Worm (Caenorhabditis elegans) whole organism, L3 larva: ENCODE data around the gene srz-83.

ENCODE experiments used
- R02D3.7 ChIP-seq: fragments of 150-350 bp; optimal IDR thresholded peaks from 2 replicates; lab custom pipeline; 2014; ENCODE audit warnings: missing biosample characterization, missing genetic modification characterization
- aly-2 ChIP-seq: fragments of 150-350 bp; optimal IDR thresholded peaks from 2 replicates; lab custom pipeline; 2014; ENCODE audit warnings: missing biosample characterization, missing genetic modification characterization
- ama-1 ChIP-seq: fragments of 150-350 bp; optimal IDR thresholded peaks from 2 replicates; lab custom pipeline; 2018
- ceh-16 ChIP-seq: sonication (generic microtip); optimal IDR thresholded peaks from 2 replicates; lab custom pipeline; 2017; ENCODE audit warnings: missing biosample characterization, missing genetic modification characterization
- ceh-28 ChIP-seq: fragments of 150-350 bp; optimal IDR thresholded peaks from 2 replicates; lab custom pipeline; 2014; ENCODE audit warnings: missing biosample characterization, missing genetic modification reagents, missing genetic modification characterization
- ceh-82 ChIP-seq: fragments of 150-350 bp; optimal IDR thresholded peaks from 2 replicates; lab custom pipeline; 2014; ENCODE audit warnings: missing biosample characterization, missing genetic modification characterization
- ceh-9 ChIP-seq: sonication (generic microtip); optimal IDR thresholded peaks from 2 replicates; lab custom pipeline; 2018; ENCODE audit warnings: missing biosample characterization, missing genetic modification characterization
- daf-12 ChIP-seq: fragments of 150-350 bp; optimal IDR thresholded peaks from 2 replicates; lab custom pipeline; 2014; ENCODE audit warnings: missing biosample characterization, missing genetic modification reagents, missing genetic modification characterization
- egl-5 ChIP-seq: fragments of 150-350 bp; optimal IDR thresholded peaks from 2 replicates; lab custom pipeline; 2017; ENCODE audit warnings: missing biosample characterization, missing genetic modification reagents, missing genetic modification characterization, inconsistent platforms
- elt-2 ChIP-seq: sonication (generic microtip); optimal IDR thresholded peaks from 2 replicates; lab custom pipeline; 2016; ENCODE audit warnings: missing genetic modification reagents, mild to moderate bottlenecking, missing genetic modification characterization, missing compliant biosample characterization
- eor-1 ChIP-seq, 2 experiments: fragments of 150-350 bp; optimal IDR thresholded peaks; 2 replicates each; lab custom pipeline; 2014 to 2018; ENCODE audit warnings: missing biosample characterization in 2 of 2, missing genetic modification characterization in 2 of 2
- fkh-10 ChIP-seq: sonication (generic microtip); optimal IDR thresholded peaks from 2 replicates; lab custom pipeline; 2017; ENCODE audit warnings: missing biosample characterization, missing genetic modification reagents, missing genetic modification characterization
- fkh-2 ChIP-seq: fragments of 150-350 bp; optimal IDR thresholded peaks from 2 replicates; lab custom pipeline; 2014; ENCODE audit warnings: missing biosample characterization, missing genetic modification reagents, missing genetic modification characterization
- fos-1 ChIP-seq: fragments of 150-350 bp; optimal IDR thresholded peaks from 2 replicates; lab custom pipeline; 2014; ENCODE audit warnings: missing biosample characterization, missing genetic modification characterization
- hmg-11 ChIP-seq: sonication (generic microtip); optimal IDR thresholded peaks from 2 replicates; lab custom pipeline; 2016; ENCODE audit warnings: missing genetic modification characterization, missing compliant biosample characterization
- jun-1 ChIP-seq: fragments of 150-350 bp; optimal IDR thresholded peaks from 2 replicates; lab custom pipeline; 2014; ENCODE audit warnings: missing biosample characterization, missing genetic modification reagents, missing genetic modification characterization
- lin-39 ChIP-seq: fragments of 150-350 bp; optimal IDR thresholded peaks from 2 replicates; lab custom pipeline; 2018; ENCODE audit warnings: missing biosample characterization, missing genetic modification reagents, missing genetic modification characterization
- lsy-12 ChIP-seq: sonication (generic microtip); optimal IDR thresholded peaks from 2 replicates; lab custom pipeline; 2016; ENCODE audit warnings: mild to moderate bottlenecking, missing genetic modification characterization, missing compliant biosample characterization
- nhr-12 ChIP-seq: fragments of 150-350 bp; optimal IDR thresholded peaks from 2 replicates; lab custom pipeline; 2014; ENCODE audit warnings: missing biosample characterization, missing genetic modification characterization
- nhr-237 ChIP-seq: fragments of 150-350 bp; optimal IDR thresholded peaks from 2 replicates; lab custom pipeline; 2014; ENCODE audit warnings: missing biosample characterization, missing genetic modification characterization
- nhr-25 ChIP-seq: sonication (generic microtip); optimal IDR thresholded peaks from 2 replicates; lab custom pipeline; 2017; ENCODE audit warnings: missing biosample characterization, missing genetic modification characterization
- nhr-43 ChIP-seq: sonication (generic microtip); optimal IDR thresholded peaks from 2 replicates; lab custom pipeline; 2016; ENCODE audit warnings: mild to moderate bottlenecking, missing genetic modification characterization, missing compliant biosample characterization; ENCODE audit not compliant: poor library complexity, severe bottlenecking
- nhr-67 ChIP-seq: fragments of 150-350 bp; optimal IDR thresholded peaks from 2 replicates; lab custom pipeline; 2014; ENCODE audit warnings: missing biosample characterization, missing genetic modification characterization
- nhr-77 ChIP-seq: fragments of 150-350 bp; optimal IDR thresholded peaks from 2 replicates; lab custom pipeline; 2014; ENCODE audit warnings: missing biosample characterization, missing genetic modification characterization
- pha-4 ChIP-seq: fragments of 150-350 bp; optimal IDR thresholded peaks from 2 replicates; lab custom pipeline; 2014; ENCODE audit warnings: missing biosample characterization, missing genetic modification reagents, missing genetic modification characterization
- sea-2 ChIP-seq: fragments of 150-350 bp; sonication (generic microtip); optimal IDR thresholded peaks from 4 replicates; lab custom pipeline; 2014; ENCODE audit warnings: missing biosample characterization, missing genetic modification reagents, missing genetic modification characterization
- tbx-2 ChIP-seq: sonication (generic microtip); optimal IDR thresholded peaks from 2 replicates; lab custom pipeline; 2016; ENCODE audit warnings: mild to moderate bottlenecking, missing genetic modification characterization, missing compliant biosample characterization
- unc-62 ChIP-seq: fragments of 150-350 bp; sonication (generic microtip); optimal IDR thresholded peaks from 4 replicates; lab custom pipeline; 2014; ENCODE audit warnings: missing biosample characterization, missing genetic modification reagents, missing genetic modification characterization
- zag-1 ChIP-seq: fragments of 150-350 bp; optimal IDR thresholded peaks from 2 replicates; lab custom pipeline; 2014; ENCODE audit warnings: missing biosample characterization, missing genetic modification characterization
- ztf-11 ChIP-seq: fragments of 150-350 bp; optimal IDR thresholded peaks from 2 replicates; lab custom pipeline; 2014; ENCODE audit warnings: missing biosample characterization, missing genetic modification characterization

Gene srz-83

ce11 chrIV:3497909-3498308 is 6.3 kb upstream of the srz-83 start, which contains the start of gene ceh-53:
TSS of gene ceh-53 (plus strand) at chrIV:3498209.
- no peak for TF ChIP-seq nhr-12 (tag; lab: Kevin White, UChicago)
- no peak for TF ChIP-seq fkh-2

ce11 chrIV:3501981-3502736 is 2.1 kb upstream of the srz-83 start:
- TF ChIP-seq lsy-12 (tag; lab: Kevin White, UChicago): no peak
- no peak for TF ChIP-seq eor-1 (tag; optimal IDR thresholded peaks at IDR 0.05; lab: Kevin White, UChicago)
- TF ChIP-seq R02D3.7 (tag; lab: Kevin White, UChicago): no peak
- no peak for TF ChIP-seq nhr-43 (tag; lab: Kevin White, UChicago)
- TF ChIP-seq nhr-77: no peak
- no peak for TF ChIP-seq nhr-237 (tag; lab: Kevin White, UChicago)
- TF ChIP-seq ceh-82: no peak
- no peak for TF ChIP-seq nhr-67 (tag; lab: Kevin White, UChicago)
- no peak for TF ChIP-seq daf-12 (tag; lab: Kevin White, UChicago)
- no peak for TF ChIP-seq ceh-9 (tag; lab: Kevin White, UChicago)
- TF ChIP-seq ceh-28 (tag; lab: Kevin White, UChicago): no peak
- no peak for TF ChIP-seq hmg-11 (tag; lab: Kevin White, UChicago)
- no peak for TF ChIP-seq jun-1 (tag; lab: Kevin White, UChicago)

- TF ChIP-seq aly-2 (no peak), pha-4 (tag; lab: Kevin White, UChicago) (peak; percentile 6), nhr-43 (tag; lab: Kevin White, UChicago) (no peak), fkh-10 (no peak)
- TF ChIP-seq, all 47 proteins: peak for 1
Measured at ce11 chrIV:3505940-3506339, 1.7 kb downstream of the srz-83 start.

- TF ChIP-seq unc-62: no peak
- TF ChIP-seq sea-2 (GFP tag; lab: Kevin White, UChicago): no peak
- no peak for TF ChIP-seq tbx-2
- no peak for TF ChIP-seq lsy-12 (tag; lab: Kevin White, UChicago)
Measured at ce11 chrIV:3509477-3510063, 5.3 kb downstream of the srz-83 start, which contains the start of gene ced-10. TSS of gene ced-10 (minus strand) at chrIV:3509527.

ce11 chrIV:3514467-3514866 is 10.2 kb downstream of the srz-83 start, which contains the start of gene tsg-101:
TSS of gene tsg-101 (minus strand) at chrIV:3514567.
- TF ChIP-seq nhr-12 (tag; lab: Kevin White, UChicago): no peak
- no peak for TF ChIP-seq ceh-16 (tag; lab: Kevin White, UChicago)
- TF ChIP-seq nhr-77: no peak
- TF ChIP-seq fkh-10: no peak
- no peak for TF ChIP-seq fos-1 (tag; lab: Kevin White, UChicago)
- TF ChIP-seq elt-2 (tag; lab: Kevin White, UChicago): no peak
- no peak for TF ChIP-seq lsy-12 (tag; lab: Kevin White, UChicago)
- no peak for TF ChIP-seq nhr-67 (tag; lab: Kevin White, UChicago)
- TF ChIP-seq ceh-9 (tag; lab: Kevin White, UChicago): no peak
- TF ChIP-seq zag-1 (tag; lab: Kevin White, UChicago): no peak
- TF ChIP-seq lin-39 (tag; lab: Kevin White, UChicago): no peak
- no peak for TF ChIP-seq aly-2
- no peak for TF ChIP-seq egl-5
- TF ChIP-seq nhr-25 (tag; lab: Kevin White, UChicago): no peak
- no peak for TF ChIP-seq ztf-11 (tag; lab: Kevin White, UChicago)
- TF ChIP-seq ama-1 (lab: Kevin White, UChicago): no peak
- no peak for TF ChIP-seq nhr-237 (tag; lab: Kevin White, UChicago)
- TF ChIP-seq hmg-11 (tag; lab: Kevin White, UChicago): no peak
